Worm (Caenorhabditis elegans): ENCODE results near the gene aagr-2.
A peak's percentile ranks its signal among the peaks of the same experiment; 100 is the strongest.

- TF ChIP-seq nhr-77 (tag; optimal IDR thresholded peaks at IDR 0.05) (no peak), elt-2 (tag; optimal IDR thresholded peaks at IDR 0.05) (peak; percentile 80), ztf-4 (tag; optimal IDR thresholded peaks at IDR 0.05) (no peak), aly-2 (tag; optimal IDR thresholded peaks at IDR 0.05) (no peak), ceh-82 (tag; optimal IDR thresholded peaks at IDR 0.05) (no peak), jun-1 (tag; optimal IDR thresholded peaks at IDR 0.05) (no peak)
Observed at ce11 chrII:4920608-4921007, 4.4 kb downstream of the aagr-2 start.
